Fruit fly (Drosophila melanogaster) whole organism: Measurements from ENCODE around the gene Rab1.

Experiments used
- CG8478 ChIP-seq: fragments of >200 bp; optimal IDR thresholded peaks from 2 replicates; lab custom pipeline; 2018; ENCODE audit warnings: inconsistent platforms
- EcR ChIP-seq, 2 experiments: fragments of >200 bp; optimal IDR thresholded peaks; 2 replicates each; lab custom pipeline; 2017; ENCODE audit warnings: missing biosample characterization in 2 of 2, missing genetic modification characterization in 2 of 2, missing genetic modification reagents in 2 of 2
- pan ChIP-seq: fragments of >200 bp; optimal IDR thresholded peaks from 2 replicates; lab custom pipeline; 2017
- psq ChIP-seq: fragments of >200 bp; optimal IDR thresholded peaks from 2 replicates; lab custom pipeline; 2017
- usp ChIP-seq: fragments of >200 bp; optimal IDR thresholded peaks from 2 replicates; lab custom pipeline; 2017; ENCODE audit warnings: missing biosample characterization, missing genetic modification characterization, mixed read lengths

DNA sequence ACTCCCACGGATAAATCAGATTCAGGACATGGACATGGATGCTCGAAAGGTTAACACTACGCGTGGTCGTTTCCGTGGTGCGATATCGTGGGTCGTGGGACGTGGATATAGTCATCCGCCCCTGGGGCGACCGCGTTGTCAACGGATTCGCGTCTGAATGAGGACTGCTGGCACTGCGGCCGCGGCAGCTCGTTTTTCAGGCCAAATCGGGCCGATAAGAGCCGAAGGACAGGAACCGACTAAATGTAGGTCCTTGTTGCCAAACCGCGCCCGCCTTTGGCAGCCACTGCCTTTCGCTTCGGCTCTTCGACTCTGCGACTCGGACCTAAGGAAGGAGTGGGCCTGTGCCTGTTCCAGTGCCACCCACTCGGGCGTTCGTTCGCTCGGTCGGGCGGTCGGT, 25.0 kb upstream of the Rab1 start, which contains the start of gene SIFaR:
- TF ChIP-seq pan (no peak), CG8478 (lab: Kevin White, UChicago) (no peak), usp (GFP tag; lab: Kevin White, UChicago) (no peak), psq (lab: Kevin White, UChicago) (no peak), EcR (GFP tag; optimal IDR thresholded peaks at IDR 0.05; lab: Kevin White, UChicago) (no peak)
